Worm (Caenorhabditis elegans): ENCODE measurements around the gene tsp-5.

Gene tsp-5

DNA sequence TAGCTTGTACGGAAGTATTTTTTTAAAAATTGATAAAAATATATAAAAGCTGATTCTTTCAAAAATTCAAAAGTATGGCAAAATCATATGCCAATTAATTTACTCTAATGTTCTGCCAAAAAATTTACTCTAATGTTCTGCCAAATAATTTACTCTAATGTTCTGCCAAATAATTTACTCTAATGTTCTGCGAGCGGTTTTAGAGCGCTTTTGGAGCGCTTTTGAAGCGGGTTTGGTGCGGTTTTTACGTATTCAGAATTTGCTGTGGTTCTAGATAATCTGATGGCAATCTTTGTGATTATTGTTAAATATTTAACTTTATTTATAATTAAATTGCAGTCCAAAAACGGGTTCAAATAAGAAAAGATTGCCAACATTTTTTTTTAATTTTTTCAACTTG lies 42.2 kb downstream of the tsp-5 start:
- no peak for TF ChIP-seq flt-1 (GFP tag; IDR thresholded peaks at IDR 0.05)
- no peak for TF ChIP-seq cog-1 (tag; optimal IDR thresholded peaks at IDR 0.05)
- no peak for TF ChIP-seq ztf-29 (GFP tag; IDR thresholded peaks at IDR 0.05)
- TF ChIP-seq klf-2 (GFP tag; conservative IDR thresholded peaks at IDR 0.05) = no peak
- TF ChIP-seq ref-1 (GFP tag; conservative IDR thresholded peaks at IDR 0.05) = no peak
- no peak for TF ChIP-seq T22C8.4 (GFP tag; IDR thresholded peaks at IDR 0.05)
- TF ChIP-seq ztf-23 (GFP tag; IDR thresholded peaks at IDR 0.05) = no peak
- TF ChIP-seq med-1 (GFP tag; optimal IDR thresholded peaks at IDR 0.05; ENCODE audit: insufficient read depth) = no peak
- TF ChIP-seq tab-1 (GFP tag; IDR thresholded peaks at IDR 0.05) = no peak

DNA sequence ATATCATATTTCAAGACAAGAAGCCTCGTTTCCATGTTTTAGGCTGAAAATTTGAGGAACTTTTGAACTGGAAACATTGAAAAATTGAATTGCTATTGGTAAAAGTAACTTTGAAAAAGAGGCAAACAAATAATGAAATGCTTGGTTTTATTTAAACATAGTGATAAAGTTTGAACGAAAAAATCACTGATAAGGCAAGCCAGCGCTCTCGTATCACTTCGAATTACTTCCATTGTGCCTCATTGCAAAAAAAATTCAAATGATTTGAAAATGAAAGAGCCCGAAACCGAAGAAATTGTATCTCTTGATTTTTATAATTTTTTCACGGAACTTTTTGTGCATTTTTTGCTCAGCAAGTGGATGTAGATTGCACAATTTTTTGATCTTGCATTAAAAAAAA lies 43.4 kb downstream of the tsp-5 start, which contains the start of gene F52G2.3:
Gene F52G2.3, minus strand, starts transcription at position 43 of the 400 bp plus-strand sequence.
- TF ChIP-seq tab-1 (GFP tag; IDR thresholded peaks at IDR 0.05) (no peak), flt-1 (GFP tag; IDR thresholded peaks at IDR 0.05) (no peak), ref-1 (GFP tag; conservative IDR thresholded peaks at IDR 0.05) (no peak), ztf-23 (GFP tag; IDR thresholded peaks at IDR 0.05) (no peak), klf-2 (GFP tag; conservative IDR thresholded peaks at IDR 0.05) (no peak), cog-1 (tag; optimal IDR thresholded peaks at IDR 0.05) (no peak), ztf-29 (GFP tag; IDR thresholded peaks at IDR 0.05) (no peak), T22C8.4 (GFP tag; IDR thresholded peaks at IDR 0.05) (no peak)
